Fruit fly (Drosophila melanogaster): ENCODE results near the gene OXA1L.
A peak's percentile ranks its signal among the peaks of the same experiment; 100 is the strongest.

- peak; percentile 58 for TF ChIP-seq CG4424 (GFP tag; optimal IDR thresholded peaks at IDR 0.05)
- TF ChIP-seq danr (GFP tag; IDR thresholded peaks at IDR 0.05), result no peak
- TF ChIP-seq CG13894 (tag; optimal IDR thresholded peaks at IDR 0.05), result no peak
- peak; percentile 30 for TF ChIP-seq CG18619 (GFP tag; optimal IDR thresholded peaks at IDR 0.05)
- TF ChIP-seq CG17568 (GFP tag; optimal IDR thresholded peaks at IDR 0.05), result peak; percentile 17
- TF ChIP-seq org-1 (GFP tag; optimal IDR thresholded peaks at IDR 0.05), result peak; percentile 45
- peak; percentile 60 for TF ChIP-seq nmo (GFP tag; optimal IDR thresholded peaks at IDR 0.05)
- no peak for TF ChIP-seq knrl (GFP tag; IDR thresholded peaks at IDR 0.05; ENCODE audit: partially characterized antibody)
- peak; percentile 16 for TF ChIP-seq CG8359 (GFP tag; optimal IDR thresholded peaks at IDR 0.05; ENCODE audit: borderline replicate concordance)
- TF ChIP-seq CG4820 (GFP tag; optimal IDR thresholded peaks at IDR 0.05), result peak; percentile 28
- TF ChIP-seq CG17829 (tag; optimal IDR thresholded peaks at IDR 0.05), result peak; percentile 53
- TF ChIP-seq CG14965 (GFP tag; optimal IDR thresholded peaks at IDR 0.05; ENCODE audit: borderline replicate concordance), result no peak
- no peak for TF ChIP-seq CG15269 (tag; optimal IDR thresholded peaks at IDR 0.05)
- TF ChIP-seq ems (GFP tag; optimal IDR thresholded peaks at IDR 0.05), result no peak
Measured at dm6 chr3L:10844548-10845530, 41.4 kb downstream of the OXA1L start.
